Fruit fly (Drosophila melanogaster) whole organism, prepupa: ENCODE results near the gene mahe.

ENCODE experiments used
- CG10669 ChIP-seq: fragments of 200-800 bp; sonication (Bioruptor generic); optimal IDR thresholded peaks from 3 replicates; lab custom pipeline; 2018; ENCODE audit warnings: missing biosample characterization, mild to moderate bottlenecking, missing genetic modification characterization, moderate library complexity
- CG11762 ChIP-seq: fragments of 200-800 bp; sonication (Bioruptor generic); optimal IDR thresholded peaks from 3 replicates; lab custom pipeline; 2016; ENCODE audit warnings: missing biosample characterization, missing genetic modification characterization; ENCODE audit not compliant: insufficient read depth
- CG11902 ChIP-seq: fragments of 200-800 bp; sonication (Bioruptor generic); optimal IDR thresholded peaks from 3 replicates; lab custom pipeline; 2016; ENCODE audit warnings: missing biosample characterization, missing genetic modification characterization
- CG1621 ChIP-seq: fragments of 200-800 bp; sonication (Bioruptor generic); optimal IDR thresholded peaks from 3 replicates; lab custom pipeline; 2018; ENCODE audit warnings: missing biosample characterization, mild to moderate bottlenecking, missing genetic modification characterization
- CG34406 ChIP-seq: fragments of 200-800 bp; sonication (Bioruptor generic); optimal IDR thresholded peaks from 3 replicates; lab custom pipeline; 2016; ENCODE audit warnings: missing biosample characterization, missing genetic modification characterization
- CG6163 ChIP-seq: fragments of 200-800 bp; sonication (Bioruptor generic); IDR thresholded peaks from 3 replicates; pipeline ENCODE4 v1.3.6; 2022; ENCODE audit warnings: missing biosample characterization, missing genetic modification characterization
- CG6276 ChIP-seq: fragments of 200-800 bp; sonication (Bioruptor generic); optimal IDR thresholded peaks from 2 replicates; lab custom pipeline; 2017; ENCODE audit warnings: missing biosample characterization, mild to moderate bottlenecking, missing genetic modification characterization
- CG6792 ChIP-seq: fragments of 200-800 bp; sonication (Bioruptor generic); optimal IDR thresholded peaks from 3 replicates; lab custom pipeline; 2016; ENCODE audit warnings: missing biosample characterization, missing genetic modification characterization
- CG8119 ChIP-seq: fragments of 200-800 bp; sonication (Bioruptor generic); IDR thresholded peaks from 3 replicates; pipeline ENCODE4 v1.3.6; 2022; ENCODE audit warnings: missing biosample characterization, missing genetic modification characterization
- CG8319 ChIP-seq: fragments of 200-800 bp; sonication (Bioruptor generic); optimal IDR thresholded peaks from 3 replicates; lab custom pipeline; 2016; ENCODE audit warnings: missing biosample characterization, missing genetic modification characterization
- CG9139 ChIP-seq: fragments of 200-800 bp; sonication (Bioruptor generic); optimal IDR thresholded peaks from 3 replicates; lab custom pipeline; 2017; ENCODE audit warnings: missing biosample characterization, mild to moderate bottlenecking, missing genetic modification characterization
- Eip75B ChIP-seq: fragments of 200-800 bp; sonication (Bioruptor generic); optimal IDR thresholded peaks from 3 replicates; lab custom pipeline; 2016; ENCODE audit warnings: missing biosample characterization, missing genetic modification characterization
- Eip78C ChIP-seq: fragments of 200-800 bp; sonication (Bioruptor generic); peaks from one replicate; lab custom pipeline; 2016; ENCODE audit warnings: missing biosample characterization, missing genetic modification characterization
- Eip93F ChIP-seq: fragments of 200-800 bp; sonication (Bioruptor generic); optimal IDR thresholded peaks from 2 replicates; lab custom pipeline; 2016; ENCODE audit warnings: missing biosample characterization, mild to moderate bottlenecking, missing genetic modification characterization
- Ets21C ChIP-seq: fragments of 200-800 bp; sonication (Bioruptor generic); optimal IDR thresholded peaks from 3 replicates; lab custom pipeline; 2016; ENCODE audit warnings: missing biosample characterization, missing genetic modification characterization
- Gug ChIP-seq: fragments of 200-800 bp; sonication (Bioruptor generic); IDR thresholded peaks from 2 replicates; pipeline ENCODE4 v1.3.6; 2022; ENCODE audit warnings: missing biosample characterization, missing genetic modification characterization
- Hr38 ChIP-seq: sonication (Bioruptor generic); optimal IDR thresholded peaks from 2 replicates; lab custom pipeline; 2016; ENCODE audit warnings: missing biosample characterization, missing genetic modification characterization
- Hr4 ChIP-seq: fragments of 200-800 bp; sonication (Bioruptor generic); optimal IDR thresholded peaks from 3 replicates; lab custom pipeline; 2016; ENCODE audit warnings: missing biosample characterization, missing genetic modification characterization
- Lpt ChIP-seq: fragments of 200-800 bp; sonication (Bioruptor generic); optimal IDR thresholded peaks from 3 replicates; lab custom pipeline; 2016; ENCODE audit warnings: missing biosample characterization, missing genetic modification characterization
- Sox102F ChIP-seq: fragments of 200-800 bp; sonication (Bioruptor generic); optimal IDR thresholded peaks from 2 replicates; lab custom pipeline; 2016; ENCODE audit warnings: missing biosample characterization, mild to moderate bottlenecking, missing genetic modification characterization
- Sox14 ChIP-seq: fragments of 200-800 bp; sonication (Bioruptor generic); optimal IDR thresholded peaks from 3 replicates; lab custom pipeline; 2016; ENCODE audit warnings: missing biosample characterization, missing genetic modification characterization
- Sox15 ChIP-seq: fragments of 200-800 bp; sonication (Bioruptor generic); optimal IDR thresholded peaks from 3 replicates; lab custom pipeline; 2016; ENCODE audit warnings: missing biosample characterization, missing genetic modification characterization
- achi ChIP-seq: fragments of 200-800 bp; sonication (Bioruptor generic); optimal IDR thresholded peaks from 3 replicates; lab custom pipeline; 2016; ENCODE audit warnings: missing biosample characterization, missing genetic modification characterization
- acj6 ChIP-seq: fragments of 200-800 bp; sonication (Bioruptor generic); optimal IDR thresholded peaks from 3 replicates; lab custom pipeline; 2016; ENCODE audit warnings: missing biosample characterization, missing genetic modification characterization
- cyc ChIP-seq: fragments of 200-800 bp; sonication (Bioruptor generic); optimal IDR thresholded peaks from 3 replicates; lab custom pipeline; 2016; ENCODE audit warnings: missing biosample characterization, missing genetic modification characterization
- dac ChIP-seq: fragments of 200-800 bp; sonication (Bioruptor generic); optimal IDR thresholded peaks from 2 replicates; lab custom pipeline; 2017; ENCODE audit warnings: missing biosample characterization, mild to moderate bottlenecking, missing genetic modification characterization
- dsx ChIP-seq: fragments of 200-800 bp; optimal IDR thresholded peaks from 3 replicates; lab custom pipeline; 2019; ENCODE audit warnings: missing biosample characterization, mild to moderate bottlenecking, missing genetic modification characterization, moderate library complexity; ENCODE audit not compliant: poor library complexity, severe bottlenecking
- eg ChIP-seq: fragments of 200-800 bp; sonication (Bioruptor generic); IDR thresholded peaks from 3 replicates; pipeline ENCODE4 v1.3.6; 2022; ENCODE audit warnings: missing biosample characterization, missing genetic modification characterization
- esn ChIP-seq: fragments of 200-800 bp; sonication (Bioruptor generic); optimal IDR thresholded peaks from 2 replicates; lab custom pipeline; 2016; ENCODE audit warnings: missing biosample characterization, mild to moderate bottlenecking, missing genetic modification characterization, moderate library complexity
- fd59A ChIP-seq: fragments of 200-800 bp; sonication (Bioruptor generic); optimal IDR thresholded peaks from 2 replicates; lab custom pipeline; 2017; ENCODE audit warnings: missing biosample characterization, mild to moderate bottlenecking, missing genetic modification characterization, missing genetic modification reagents
- fkh ChIP-seq: fragments of 200-800 bp; sonication (Bioruptor generic); optimal IDR thresholded peaks from 3 replicates; lab custom pipeline; 2017; ENCODE audit warnings: missing biosample characterization, mild to moderate bottlenecking, missing genetic modification characterization, moderate library complexity
- spab ChIP-seq: fragments of 200-800 bp; sonication (Bioruptor generic); optimal IDR thresholded peaks from 2 replicates; lab custom pipeline; 2017; ENCODE audit warnings: missing biosample characterization, mild to moderate bottlenecking, missing genetic modification characterization, missing genetic modification reagents
- ss ChIP-seq, 2 experiments: fragments of 200-800 bp; sonication (Bioruptor generic); optimal IDR thresholded peaks; 2 replicates in 1 of 2; 3 replicates in 1 of 2; lab custom pipeline; 2017 to 2018; ENCODE audit warnings: mild to moderate bottlenecking in 2 of 2, missing biosample characterization in 2 of 2, missing genetic modification characterization in 2 of 2, moderate library complexity in 1 of 2

The mahe gene

dm6 chrX:7888386-7889024, 42.7 kb downstream of the mahe start, which contains the start of gene Acat1 (continued):
- no peak for TF ChIP-seq fkh (GFP tag; lab: Kevin White, UChicago)
- TF ChIP-seq fd59A (GFP tag; lab: Kevin White, UChicago), result no peak
- TF ChIP-seq ss (GFP tag; optimal IDR thresholded peaks at IDR 0.05; lab: Kevin White, UChicago), result peak; percentile 1 to 42
- TF ChIP-seq esn (GFP tag; lab: Kevin White, UChicago), result peak; percentile 86
- peak; percentile 36 for TF ChIP-seq Gug
- TF ChIP-seq CG8119 (GFP tag; lab: Robert Waterston, UW), result peak; percentile 39; the same call in 2 of the 3 replicates
- peak; percentile 59 for TF ChIP-seq CG11762 (GFP tag; lab: Kevin White, UChicago)
- peak; percentile 81 for TF ChIP-seq cyc (GFP tag; lab: Kevin White, UChicago)
- no peak for TF ChIP-seq dsx (GFP tag; lab: Kevin White, UChicago)
- peak; percentile 41 for TF ChIP-seq Lpt (GFP tag; lab: Kevin White, UChicago)
- TF ChIP-seq Eip93F, result peak; percentile 22
- TF ChIP-seq Eip75B (GFP tag; lab: Kevin White, UChicago), result peak; percentile 84
- TF ChIP-seq CG1621, result peak; percentile 50
- TF ChIP-seq Hr4 (GFP tag; lab: Kevin White, UChicago), result peak; percentile 76
- peak; percentile 25 for TF ChIP-seq dac (GFP tag; lab: Kevin White, UChicago)
- peak; percentile 74 for TF ChIP-seq CG8319
- no peak for TF ChIP-seq spab (GFP tag; lab: Kevin White, UChicago)
- peak; percentile 82 for TF ChIP-seq CG6163 (GFP tag; lab: Robert Waterston, UW)
- TF ChIP-seq acj6 (GFP tag; lab: Kevin White, UChicago), result peak; percentile 77
- TF ChIP-seq Sox102F (GFP tag; lab: Kevin White, UChicago), result peak; percentile 83
- TF ChIP-seq CG9139, result peak; percentile 14
- TF ChIP-seq Hr38 (GFP tag; lab: Kevin White, UChicago), result no peak
- peak; percentile 94 for TF ChIP-seq Eip78C
- TF ChIP-seq eg, result peak; percentile 81
- peak; percentile 70 for TF ChIP-seq CG6792

dm6 chrX:7884360-7884759, 46.8 kb downstream of the mahe start, which contains the start of gene Ir7g:
Ir7g (plus strand) TSS chrX:7884660.
- TF ChIP-seq CG9139 (no peak), CG11902 (no peak), fkh (GFP tag; lab: Kevin White, UChicago) (no peak)

dm6 chrX:7883926-7884325, 47.3 kb downstream of the mahe start, which contains the start of gene Ir7f:
Ir7f (minus strand) TSS chrX:7884026.
- no peak for TF ChIP-seq CG34406 (GFP tag; lab: Kevin White, UChicago)
- TF ChIP-seq Hr38 (GFP tag; lab: Kevin White, UChicago), result no peak
- no peak for TF ChIP-seq CG10669 (GFP tag; lab: Kevin White, UChicago)
- TF ChIP-seq Sox14 (GFP tag; lab: Kevin White, UChicago), result no peak
- no peak for TF ChIP-seq dsx (GFP tag; lab: Kevin White, UChicago)
- TF ChIP-seq fkh (GFP tag; lab: Kevin White, UChicago), result no peak
- no peak for TF ChIP-seq Sox15
- TF ChIP-seq CG6163 (GFP tag; lab: Robert Waterston, UW), result no peak
- TF ChIP-seq CG11902, result no peak
- no peak for TF ChIP-seq CG6276 (GFP tag; lab: Kevin White, UChicago)

dm6 chrX:7881579-7881978, 49.6 kb downstream of the mahe start, which contains the start of gene Ir7e:
Ir7e (minus strand) TSS chrX:7881679.
- TF ChIP-seq achi (no peak), Ets21C (GFP tag; lab: Kevin White, UChicago) (no peak)
